Worm (Caenorhabditis elegans): ENCODE measurements around the gene Y47G7B.2.

- TF ChIP-seq mef-2 (tag; optimal IDR thresholded peaks at IDR 0.05) (no peak), nhr-90 (tag; optimal IDR thresholded peaks at IDR 0.05; ENCODE audit: poor library complexity) (no peak), ceh-82 (tag; optimal IDR thresholded peaks at IDR 0.05) (no peak), nhr-237 (tag; optimal IDR thresholded peaks at IDR 0.05) (no peak), unc-30 (tag; optimal IDR thresholded peaks at IDR 0.05) (no peak), hpl-2 (GFP tag; optimal IDR thresholded peaks at IDR 0.05) (no peak), lin-13 (GFP tag; optimal IDR thresholded peaks at IDR 0.05) (no peak), snu-23 (GFP tag; optimal IDR thresholded peaks at IDR 0.05) (no peak), aha-1 (tag; optimal IDR thresholded peaks at IDR 0.05) (no peak), nhr-11 (tag; optimal IDR thresholded peaks at IDR 0.05) (no peak), mdl-1 (tag; optimal IDR thresholded peaks at IDR 0.05) (no peak), pqm-1 (tag; optimal IDR thresholded peaks at IDR 0.05) (no peak), nhr-77 (tag; optimal IDR thresholded peaks at IDR 0.05) (no peak)
Measured at ce11 chrII:2705200-2705599, 2.6 kb downstream of the Y47G7B.2 start, which contains the start of gene srh-128.
